Worm (Caenorhabditis elegans) whole organism, early embryonic: ENCODE results near the gene let-92.

ENCODE experiments used
- B0310.2 ChIP-seq: sonication (generic microtip); optimal IDR thresholded peaks from 2 replicates; lab custom pipeline; 2016; ENCODE audit warnings: mild to moderate bottlenecking, missing genetic modification characterization, missing compliant biosample characterization
- F13C5.2 ChIP-seq: sonication (generic microtip); optimal IDR thresholded peaks from 2 replicates; lab custom pipeline; 2017; ENCODE audit warnings: mild to moderate bottlenecking, missing genetic modification characterization, inconsistent platforms, missing compliant biosample characterization
- aly-1 ChIP-seq: sonication (generic microtip); optimal IDR thresholded peaks from 2 replicates; lab custom pipeline; 2016; ENCODE audit warnings: missing genetic modification characterization, missing compliant biosample characterization
- ama-1 ChIP-seq: fragments of 150-350 bp; optimal IDR thresholded peaks from 2 replicates; lab custom pipeline; 2014
- ceh-13 ChIP-seq: fragments of 200-800 bp; sonication (Bioruptor generic); optimal IDR thresholded peaks from 2 replicates; lab custom pipeline; 2018; ENCODE audit warnings: mild to moderate bottlenecking, missing genetic modification characterization, missing compliant biosample characterization
- ceh-36 ChIP-seq: sonication (generic microtip); optimal IDR thresholded peaks from 2 replicates; lab custom pipeline; 2016; ENCODE audit warnings: missing genetic modification characterization, inconsistent platforms, missing compliant biosample characterization
- ets-7 ChIP-seq: sonication (generic microtip); optimal IDR thresholded peaks from 2 replicates; lab custom pipeline; 2016; ENCODE audit warnings: missing genotype, missing genetic modification characterization, missing compliant biosample characterization
- flt-1 ChIP-seq: fragments of 200-800 bp; sonication (Bioruptor generic); IDR thresholded peaks from 2 replicates; pipeline ENCODE4 v1.3.6; 2022; ENCODE audit warnings: missing genetic modification characterization, missing compliant biosample characterization
- hmbx-1 ChIP-seq: sonication (generic microtip); optimal IDR thresholded peaks from 2 replicates; lab custom pipeline; 2016; ENCODE audit warnings: mild to moderate bottlenecking, missing genetic modification characterization, missing compliant biosample characterization
- hmg-4 ChIP-seq: fragments of 200-800 bp; sonication (Bioruptor generic); optimal IDR thresholded peaks from 2 replicates; lab custom pipeline; 2018; ENCODE audit warnings: mild to moderate bottlenecking, missing genetic modification characterization, missing compliant biosample characterization
- hnd-1 ChIP-seq: sonication (generic microtip); optimal IDR thresholded peaks from 2 replicates; lab custom pipeline; 2016; ENCODE audit warnings: missing genetic modification characterization, missing compliant biosample characterization
- pes-1 ChIP-seq: fragments of 200-800 bp; sonication (Bioruptor generic); IDR thresholded peaks from 2 replicates; pipeline ENCODE4 v1.3.6; 2022; ENCODE audit warnings: missing genetic modification reagents, missing genetic modification characterization, missing compliant biosample characterization
- scrt-1 ChIP-seq: fragments of 200-800 bp; sonication (Bioruptor generic); IDR thresholded peaks from 2 replicates; pipeline ENCODE4 v1.3.6; 2022; ENCODE audit warnings: missing genetic modification characterization, missing compliant biosample characterization
- sea-1 ChIP-seq: fragments of 200-800 bp; sonication (Bioruptor generic); conservative IDR thresholded peaks from 2 replicates; pipeline ENCODE4 v1.3.6; 2022; ENCODE audit warnings: missing genetic modification characterization, missing compliant biosample characterization
- tbx-11 ChIP-seq: fragments of 200-800 bp; sonication (Bioruptor generic); IDR thresholded peaks from 2 replicates; pipeline ENCODE4 v1.3.6; 2022; ENCODE audit warnings: missing genetic modification characterization, missing compliant biosample characterization
- tbx-37 ChIP-seq: fragments of 200-800 bp; sonication (Bioruptor generic); conservative IDR thresholded peaks from 2 replicates; pipeline ENCODE4 v1.3.6; 2022; ENCODE audit warnings: missing genetic modification reagents, missing genetic modification characterization, missing compliant biosample characterization
- tra-4 ChIP-seq: sonication (generic microtip); optimal IDR thresholded peaks from 2 replicates; lab custom pipeline; 2017; ENCODE audit warnings: missing genetic modification characterization, missing compliant biosample characterization

Gene let-92

DNA sequence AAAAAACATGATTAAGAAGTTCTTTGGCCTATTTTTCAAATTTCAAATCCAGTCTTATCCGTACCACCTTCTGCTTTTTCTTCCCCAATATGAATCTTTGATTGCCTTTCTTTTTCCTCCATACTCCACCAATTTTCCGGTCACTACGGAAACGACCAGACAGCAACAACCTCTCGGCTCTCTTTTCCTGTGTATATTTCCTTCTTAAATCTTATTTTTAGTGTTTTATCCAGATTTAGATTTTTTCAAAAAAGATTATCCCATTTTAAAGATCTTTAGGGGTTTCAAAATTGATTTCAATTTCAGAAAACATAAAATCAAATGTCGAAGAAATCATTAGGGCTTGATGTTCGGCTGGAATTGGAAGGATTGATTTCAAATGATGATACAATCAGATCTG, 6.0 kb downstream of the let-92 start, which contains the start of gene trpa-1:
trpa-1 (plus strand) TSS at position 301 of the 400 bp plus-strand sequence.
- TF ChIP-seq ceh-13 (GFP tag; lab: Kevin White, UChicago) (no peak), B0310.2 (tag; lab: Kevin White, UChicago) (no peak), F13C5.2 (no peak)

DNA sequence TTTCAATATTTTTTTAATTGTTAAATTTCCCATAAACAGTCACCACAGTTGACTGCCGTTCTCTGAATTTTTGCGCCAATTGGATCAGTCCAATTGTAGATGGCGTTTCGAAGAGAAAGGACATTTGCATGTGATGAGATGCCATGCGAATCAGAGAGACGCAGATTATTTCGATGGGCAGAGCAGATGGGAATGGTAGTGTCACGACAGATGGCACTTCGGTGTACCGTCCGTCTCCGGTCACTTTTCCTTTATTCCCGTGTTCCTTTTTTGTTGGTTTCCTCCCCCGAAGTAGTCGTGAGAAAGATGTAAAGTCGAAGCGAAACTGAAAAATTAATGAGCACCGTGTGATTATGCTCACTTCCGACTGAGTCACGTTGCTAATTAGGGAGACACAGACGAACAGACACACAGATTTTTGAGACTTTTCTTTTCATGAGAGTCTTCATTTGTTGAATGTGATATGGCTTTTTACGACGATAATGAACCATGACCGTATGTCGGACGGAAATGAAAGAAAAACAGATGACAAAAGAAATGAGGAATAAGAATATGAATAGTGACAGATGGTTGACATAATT, 9.5 kb downstream of the let-92 start:
- no peak for TF ChIP-seq tra-4
- TF ChIP-seq tbx-11 (GFP tag; lab: Robert Waterston, UW) = no peak
- no peak for TF ChIP-seq pes-1 (GFP tag; lab: Robert Waterston, UW)
- TF ChIP-seq hmbx-1 (tag; lab: Kevin White, UChicago) = no peak
- TF ChIP-seq tbx-37 (GFP tag; lab: Robert Waterston, UW) = no peak
- no peak for TF ChIP-seq flt-1
- no peak for TF ChIP-seq aly-1
- TF ChIP-seq sea-1 (GFP tag; lab: Robert Waterston, UW) = no peak
- no peak for TF ChIP-seq scrt-1 (GFP tag; lab: Robert Waterston, UW)
- TF ChIP-seq ceh-36 (tag; lab: Kevin White, UChicago) = no peak
- no peak for TF ChIP-seq B0310.2 (tag; lab: Kevin White, UChicago)
- no peak for TF ChIP-seq F13C5.2
- TF ChIP-seq ets-7 (tag; lab: Kevin White, UChicago) = no peak
- no peak for TF ChIP-seq hnd-1
- no peak for TF ChIP-seq ama-1 (lab: Kevin White, UChicago)
- TF ChIP-seq ceh-13 (GFP tag; lab: Kevin White, UChicago) = no peak

DNA sequence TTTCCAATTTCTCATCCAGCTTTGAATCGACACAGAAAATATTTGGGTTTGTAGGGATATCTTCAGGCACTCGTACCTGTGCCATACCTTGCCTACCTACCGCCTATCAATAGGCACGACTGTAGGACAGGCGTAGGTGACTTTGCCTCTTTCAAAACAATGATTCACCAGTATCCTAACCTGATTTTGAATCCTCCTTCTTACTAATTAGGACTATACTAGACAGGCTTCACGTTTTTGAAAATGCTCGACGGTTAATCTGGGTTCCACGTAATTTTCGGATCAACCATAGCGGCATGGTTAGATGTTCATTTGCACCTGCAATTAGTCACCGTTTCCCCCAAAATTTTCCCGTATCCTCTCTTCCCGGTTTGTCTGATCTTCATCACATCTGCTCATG, 10.2 kb downstream of the let-92 start:
- TF ChIP-seq tbx-37 (GFP tag; lab: Robert Waterston, UW) (no peak), sea-1 (GFP tag; lab: Robert Waterston, UW) (no peak), ama-1 (lab: Kevin White, UChicago) (no peak), B0310.2 (tag; lab: Kevin White, UChicago) (no peak), tra-4 (no peak), pes-1 (GFP tag; lab: Robert Waterston, UW) (no peak), ets-7 (tag; lab: Kevin White, UChicago) (no peak), scrt-1 (GFP tag; lab: Robert Waterston, UW) (no peak), ceh-36 (tag; lab: Kevin White, UChicago) (no peak), tbx-11 (GFP tag; lab: Robert Waterston, UW) (no peak), F13C5.2 (no peak), aly-1 (no peak), hmg-4 (GFP tag; lab: Kevin White, UChicago) (no peak)

- TF ChIP-seq aly-1 (peak; percentile 32), tbx-11 (GFP tag; lab: Robert Waterston, UW) (no peak), scrt-1 (GFP tag; lab: Robert Waterston, UW) (0 out of 2 replicates have a peak, but pooled peaks have one; percentile 41)
These were observed 12.8 kb downstream of the let-92 start for ce11 chrIV:11871083-11871482.

- no peak for TF ChIP-seq B0310.2 (tag; lab: Kevin White, UChicago)
- peak; percentile 42 for TF ChIP-seq hmg-4 (GFP tag; lab: Kevin White, UChicago)
These were observed 13.7 kb downstream of the let-92 start for ce11 chrIV:11871898-11872297.

DNA sequence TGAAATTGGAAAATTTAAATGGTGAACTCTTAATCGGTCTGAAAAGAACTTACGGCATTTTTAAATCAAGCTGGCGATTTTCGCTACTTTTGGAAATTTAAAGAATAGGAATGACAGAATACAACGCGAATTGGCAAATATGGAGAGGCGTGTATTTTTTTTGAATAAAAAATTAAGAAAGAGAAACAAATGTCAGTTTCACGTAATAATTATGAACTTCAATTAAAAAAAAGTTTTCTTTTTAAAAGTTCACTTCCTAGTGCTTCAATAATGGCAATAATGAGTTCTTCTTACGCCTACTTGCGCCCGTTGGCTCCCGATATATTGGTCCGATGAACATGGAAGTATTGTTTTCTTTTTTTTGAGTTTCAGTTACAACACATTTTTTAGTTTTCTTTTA, 19.4 kb downstream of the let-92 start, which contains the start of gene pph-2:
pph-2 (minus strand) TSS at position 101 of the 400 bp plus-strand sequence.
- TF ChIP-seq ets-7 (tag; lab: Kevin White, UChicago) = no peak
- no peak for TF ChIP-seq F13C5.2
- no peak for TF ChIP-seq B0310.2 (tag; lab: Kevin White, UChicago)
- TF ChIP-seq tbx-11 (GFP tag; lab: Robert Waterston, UW) = no peak
- no peak for TF ChIP-seq pes-1 (GFP tag; lab: Robert Waterston, UW)
- TF ChIP-seq ceh-36 (tag; lab: Kevin White, UChicago) = no peak
- TF ChIP-seq flt-1 = no peak
- no peak for TF ChIP-seq ceh-13 (GFP tag; lab: Kevin White, UChicago)
- TF ChIP-seq hmbx-1 (tag; lab: Kevin White, UChicago) = no peak
- TF ChIP-seq scrt-1 (GFP tag; lab: Robert Waterston, UW) = no peak
- no peak for TF ChIP-seq hmg-4 (GFP tag; lab: Kevin White, UChicago)
- TF ChIP-seq sea-1 (GFP tag; lab: Robert Waterston, UW) = no peak
- no peak for TF ChIP-seq aly-1
- no peak for TF ChIP-seq tbx-37 (GFP tag; lab: Robert Waterston, UW)
- TF ChIP-seq ama-1 (lab: Kevin White, UChicago) = no peak

DNA sequence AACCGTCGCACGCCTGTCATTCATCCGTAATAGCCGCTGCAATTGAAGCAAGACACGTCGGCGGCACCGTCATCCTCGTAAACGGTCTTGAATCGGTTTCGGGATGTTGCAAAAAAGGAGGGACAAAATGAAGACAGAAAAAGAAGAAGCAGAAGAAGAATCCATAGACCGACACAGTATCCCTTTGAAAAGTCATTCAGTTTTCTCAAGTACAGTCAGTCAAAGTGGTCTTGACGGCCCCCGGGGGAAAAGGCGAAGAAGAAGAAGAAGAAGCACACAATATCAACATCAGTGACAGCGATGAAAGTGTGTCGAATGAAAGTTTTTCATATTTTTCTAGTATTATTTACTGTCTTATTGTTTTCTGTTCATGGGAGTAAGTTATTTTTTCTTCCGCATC, 20.0 kb downstream of the let-92 start, which contains the start of gene cutl-27:
cutl-27 (plus strand) TSS at position 301 of the 400 bp plus-strand sequence.
- TF ChIP-seq hmbx-1 (tag; lab: Kevin White, UChicago) = no peak
- TF ChIP-seq ceh-13 (GFP tag; lab: Kevin White, UChicago) = no peak
- TF ChIP-seq tbx-11 (GFP tag; lab: Robert Waterston, UW) = no peak
- TF ChIP-seq tra-4 = no peak
- no peak for TF ChIP-seq hmg-4 (GFP tag; lab: Kevin White, UChicago)
- TF ChIP-seq ets-7 (tag; lab: Kevin White, UChicago) = no peak
- TF ChIP-seq sea-1 (GFP tag; lab: Robert Waterston, UW) = no peak
- TF ChIP-seq B0310.2 (tag; lab: Kevin White, UChicago) = no peak
- no peak for TF ChIP-seq hnd-1
- TF ChIP-seq ceh-36 (tag; lab: Kevin White, UChicago) = no peak
- TF ChIP-seq aly-1 = no peak
- TF ChIP-seq pes-1 (GFP tag; lab: Robert Waterston, UW) = no peak
- TF ChIP-seq tbx-37 (GFP tag; lab: Robert Waterston, UW) = no peak
- no peak for TF ChIP-seq ama-1 (lab: Kevin White, UChicago)

DNA sequence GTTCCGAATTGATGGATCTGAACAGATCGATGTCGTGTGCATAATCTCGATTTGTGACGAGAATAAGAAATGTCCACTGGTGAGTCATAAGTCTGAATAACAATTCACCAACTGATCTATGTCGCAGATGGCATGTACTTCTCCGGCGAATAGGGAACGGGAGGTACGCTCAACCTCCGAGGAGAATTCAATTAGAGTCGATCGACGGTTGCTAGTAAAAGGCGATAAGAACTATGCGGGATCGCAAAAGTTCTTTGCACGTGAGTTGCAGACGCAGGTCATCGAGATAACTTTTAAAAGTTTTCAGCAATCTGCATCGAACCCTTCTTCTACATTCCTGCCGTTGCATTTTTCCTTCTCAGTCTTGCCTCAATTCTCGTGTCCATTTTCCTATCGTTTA, 24.3 kb downstream of the let-92 start:
- TF ChIP-seq ceh-36 (tag; lab: Kevin White, UChicago) (no peak), ceh-13 (GFP tag; lab: Kevin White, UChicago) (no peak), ama-1 (lab: Kevin White, UChicago) (no peak), flt-1 (no peak), hmg-4 (GFP tag; lab: Kevin White, UChicago) (no peak), tbx-11 (GFP tag; lab: Robert Waterston, UW) (no peak), tbx-37 (GFP tag; lab: Robert Waterston, UW) (no peak), F13C5.2 (no peak), scrt-1 (GFP tag; lab: Robert Waterston, UW) (no peak)
